Worm (Caenorhabditis elegans) whole organism, mixed stage, embryonic: ENCODE measurements around the gene R144.13.

Experiments used
- M03D4.4 ChIP-seq: sonication (generic microtip); optimal IDR thresholded peaks from 2 replicates; lab custom pipeline; 2017; ENCODE audit warnings: mild to moderate bottlenecking, missing genetic modification characterization, missing compliant biosample characterization
- ceh-39 ChIP-seq: fragments of 150-350 bp; optimal IDR thresholded peaks from 2 replicates; lab custom pipeline; 2014; ENCODE audit warnings: missing biosample characterization, missing genetic modification characterization
- ceh-43 ChIP-seq: fragments of 200-800 bp; sonication (Bioruptor generic); optimal IDR thresholded peaks from 2 replicates; lab custom pipeline; 2018; ENCODE audit warnings: mild to moderate bottlenecking, missing genetic modification characterization, moderate library complexity, missing compliant biosample characterization
- ceh-83 ChIP-seq: fragments of 200-800 bp; sonication (Bioruptor generic); optimal IDR thresholded peaks from 2 replicates; lab custom pipeline; 2018; ENCODE audit warnings: mild to moderate bottlenecking, missing genetic modification characterization, missing compliant biosample characterization
- ces-1 ChIP-seq: fragments of 150-350 bp; optimal IDR thresholded peaks from 2 replicates; lab custom pipeline; 2014; ENCODE audit warnings: missing biosample characterization, missing genetic modification reagents, missing genetic modification characterization
- cnd-1 ChIP-seq: fragments of 200-800 bp; sonication (Bioruptor generic); optimal IDR thresholded peaks from 2 replicates; lab custom pipeline; 2018; ENCODE audit warnings: mild to moderate bottlenecking, missing genetic modification characterization, missing compliant biosample characterization
- drap-1 ChIP-seq: fragments of 200-800 bp; sonication (Bioruptor generic); optimal IDR thresholded peaks from 3 replicates; lab custom pipeline; 2018; ENCODE audit warnings: mild to moderate bottlenecking, missing genetic modification characterization, missing compliant biosample characterization
- elt-1 ChIP-seq: sonication (generic microtip); optimal IDR thresholded peaks from 2 replicates; lab custom pipeline; 2017; ENCODE audit warnings: missing genetic modification characterization, mild to moderate bottlenecking, missing compliant biosample characterization, antibody characterized with exemption, moderate library complexity, borderline replicate concordance; ENCODE audit not compliant: insufficient read depth
- elt-3 ChIP-seq: fragments of 150-350 bp; optimal IDR thresholded peaks from 2 replicates; lab custom pipeline; 2014; ENCODE audit warnings: missing biosample characterization, missing genetic modification characterization
- flh-1 ChIP-seq: fragments of 200-800 bp; sonication (Bioruptor generic); optimal IDR thresholded peaks from 2 replicates; lab custom pipeline; 2018; ENCODE audit warnings: mild to moderate bottlenecking, missing genetic modification characterization, moderate library complexity, missing compliant biosample characterization
- ham-2 ChIP-seq: fragments of 200-800 bp; sonication (Bioruptor generic); optimal IDR thresholded peaks from 2 replicates; lab custom pipeline; 2018; ENCODE audit warnings: mild to moderate bottlenecking, missing genetic modification characterization, missing compliant biosample characterization
- lin-13 ChIP-seq: fragments of 150-350 bp; optimal IDR thresholded peaks from 2 replicates; lab custom pipeline; 2014; ENCODE audit warnings: missing biosample characterization, missing genetic modification characterization
- lin-32 ChIP-seq: fragments of 200-800 bp; sonication (Bioruptor generic); optimal IDR thresholded peaks from 2 replicates; lab custom pipeline; 2018; ENCODE audit warnings: mild to moderate bottlenecking, missing genetic modification characterization, missing compliant biosample characterization
- lsy-2 ChIP-seq: fragments of 150-350 bp; optimal IDR thresholded peaks from 2 replicates; lab custom pipeline; 2014; ENCODE audit warnings: missing biosample characterization, missing genetic modification characterization
- mab-5 ChIP-seq: fragments of 150-350 bp; optimal IDR thresholded peaks from 2 replicates; lab custom pipeline; 2014; ENCODE audit warnings: missing biosample characterization, missing genetic modification characterization
- mep-1 ChIP-seq: fragments of 150-350 bp; optimal IDR thresholded peaks from 2 replicates; lab custom pipeline; 2017; ENCODE audit warnings: missing biosample characterization, missing genetic modification reagents, missing genetic modification characterization, inconsistent platforms
- mls-2 ChIP-seq: sonication (generic microtip); optimal IDR thresholded peaks from 2 replicates; lab custom pipeline; 2016; ENCODE audit warnings: mild to moderate bottlenecking, missing genetic modification characterization, moderate library complexity, missing compliant biosample characterization
- nhr-12 ChIP-seq: fragments of 150-350 bp; optimal IDR thresholded peaks from 2 replicates; lab custom pipeline; 2014; ENCODE audit warnings: missing biosample characterization, missing genetic modification characterization
- nhr-2 ChIP-seq: fragments of 150-350 bp; optimal IDR thresholded peaks from 2 replicates; lab custom pipeline; 2014; ENCODE audit warnings: missing biosample characterization, missing genetic modification characterization
- nhr-237 ChIP-seq: fragments of 150-350 bp; optimal IDR thresholded peaks from 2 replicates; lab custom pipeline; 2014; ENCODE audit warnings: missing biosample characterization, missing genetic modification characterization
- nhr-28 ChIP-seq: fragments of 150-350 bp; optimal IDR thresholded peaks from 2 replicates; lab custom pipeline; 2014; ENCODE audit warnings: missing biosample characterization, missing genetic modification characterization
- nhr-76 ChIP-seq: sonication (generic microtip); optimal IDR thresholded peaks from 2 replicates; lab custom pipeline; 2017; ENCODE audit warnings: missing biosample characterization, missing genetic modification characterization
- pha-4 ChIP-seq: fragments of 150-350 bp; optimal IDR thresholded peaks from 2 replicates; lab custom pipeline; 2018; ENCODE audit warnings: missing biosample characterization, missing genetic modification reagents, missing genetic modification characterization
- sem-2 ChIP-seq: fragments of 200-800 bp; sonication (Bioruptor generic); optimal IDR thresholded peaks from 2 replicates; lab custom pipeline; 2018; ENCODE audit warnings: mild to moderate bottlenecking, missing genetic modification characterization, missing compliant biosample characterization
- snpc-4 ChIP-seq: fragments of 150-350 bp; optimal IDR thresholded peaks from 2 replicates; lab custom pipeline; 2014; ENCODE audit warnings: missing biosample characterization, missing genetic modification characterization
- sptf-1 ChIP-seq: sonication (generic microtip); optimal IDR thresholded peaks from 2 replicates; lab custom pipeline; 2017; ENCODE audit warnings: mild to moderate bottlenecking, missing genetic modification characterization, moderate library complexity, missing compliant biosample characterization
- tbx-8 ChIP-seq: fragments of 200-800 bp; sonication (Bioruptor generic); optimal IDR thresholded peaks from 2 replicates; lab custom pipeline; 2018; ENCODE audit warnings: mild to moderate bottlenecking, missing genetic modification characterization, moderate library complexity, missing compliant biosample characterization
- unc-120 ChIP-seq: sonication (generic microtip); optimal IDR thresholded peaks from 2 replicates; lab custom pipeline; 2017; ENCODE audit warnings: missing genetic modification characterization, missing compliant biosample characterization; ENCODE audit not compliant: poor library complexity, severe bottlenecking
- unc-39 ChIP-seq: fragments of 150-350 bp; optimal IDR thresholded peaks from 2 replicates; lab custom pipeline; 2014; ENCODE audit warnings: missing biosample characterization, missing genetic modification characterization
- unc-62 ChIP-seq: fragments of 150-350 bp; optimal IDR thresholded peaks from 2 replicates; lab custom pipeline; 2014; ENCODE audit warnings: missing biosample characterization, missing genetic modification reagents, missing genetic modification characterization
- zip-8 ChIP-seq: fragments of 150-350 bp; optimal IDR thresholded peaks from 2 replicates; lab custom pipeline; 2014; ENCODE audit warnings: missing biosample characterization, missing genetic modification characterization
- ztf-11 ChIP-seq: fragments of 150-350 bp; optimal IDR thresholded peaks from 2 replicates; lab custom pipeline; 2014; ENCODE audit warnings: missing biosample characterization, missing genetic modification characterization

The R144.13 gene

ce11 chrIII:4998956-4999425, 24.1 kb upstream of the R144.13 start, which contains the start of gene smcr-8:
Gene smcr-8 (plus strand): TSS chrIII:4999375.
- TF ChIP-seq drap-1 (GFP tag; lab: Kevin White, UChicago), result no peak
- TF ChIP-seq nhr-12, result no peak
- no peak for TF ChIP-seq sem-2 (GFP tag; lab: Kevin White, UChicago)
- TF ChIP-seq ztf-11 (tag; lab: Kevin White, UChicago), result no peak
- no peak for TF ChIP-seq nhr-237 (tag; lab: Kevin White, UChicago)
- no peak for TF ChIP-seq nhr-28 (tag; lab: Kevin White, UChicago)
- TF ChIP-seq ces-1 (GFP tag; lab: Kevin White, UChicago), result no peak
- TF ChIP-seq unc-39 (tag; lab: Kevin White, UChicago), result no peak
- no peak for TF ChIP-seq mls-2 (tag; lab: Kevin White, UChicago)
- TF ChIP-seq mab-5, result no peak
- TF ChIP-seq cnd-1 (tag; lab: Kevin White, UChicago), result no peak
- TF ChIP-seq lsy-2, result no peak
- no peak for TF ChIP-seq zip-8 (tag; lab: Kevin White, UChicago)
- TF ChIP-seq sptf-1, result no peak
- TF ChIP-seq elt-1 (tag; lab: Kevin White, UChicago), result no peak
- no peak for TF ChIP-seq nhr-76

ce11 chrIII:5002231-5002630, 20.8 kb upstream of the R144.13 start, which contains the start of gene R144.10:
Gene R144.10 (minus strand): TSS chrIII:5002331.
- no peak for TF ChIP-seq ceh-39 (tag; lab: Kevin White, UChicago)
- TF ChIP-seq, all 35 proteins: peak for 0

- TF ChIP-seq zip-8 (tag; lab: Kevin White, UChicago) (no peak), lin-13 (tag; lab: Kevin White, UChicago) (no peak), drap-1 (GFP tag; lab: Kevin White, UChicago) (no peak), nhr-237 (tag; lab: Kevin White, UChicago) (no peak), cnd-1 (tag; lab: Kevin White, UChicago) (no peak), M03D4.4 (no peak), flh-1 (GFP tag; lab: Kevin White, UChicago) (no peak), mep-1 (tag; lab: Kevin White, UChicago) (no peak), unc-120 (no peak), ham-2 (GFP tag; lab: Kevin White, UChicago) (no peak), sptf-1 (no peak), ceh-39 (tag; lab: Kevin White, UChicago) (no peak), mab-5 (no peak), nhr-12 (no peak), ceh-83 (no peak), mls-2 (tag; lab: Kevin White, UChicago) (no peak), snpc-4 (tag; lab: Kevin White, UChicago) (no peak)
These were observed 18.4 kb upstream of the R144.13 start, which contains the start of gene R144.6 for ce11 chrIII:5004621-5005020. Gene R144.6 (minus strand): TSS chrIII:5004721.

ce11 chrIII:5006881-5007280, 16.2 kb upstream of the R144.13 start, which contains the start of gene R144.12:
Gene R144.12 (minus strand): TSS chrIII:5006981.
- no peak for TF ChIP-seq nhr-76
- TF ChIP-seq ceh-39 (tag; lab: Kevin White, UChicago), result no peak
- TF ChIP-seq zip-8 (tag; lab: Kevin White, UChicago), result no peak
- TF ChIP-seq elt-3 (tag; lab: Kevin White, UChicago), result no peak
- no peak for TF ChIP-seq ztf-11 (tag; lab: Kevin White, UChicago)

- TF ChIP-seq snpc-4 (tag; lab: Kevin White, UChicago) (no peak), M03D4.4 (no peak), lin-13 (tag; lab: Kevin White, UChicago) (no peak), nhr-237 (tag; lab: Kevin White, UChicago) (no peak), nhr-2 (no peak), lin-32 (GFP tag; lab: Kevin White, UChicago) (no peak), tbx-8 (GFP tag; lab: Kevin White, UChicago) (no peak), ces-1 (GFP tag; lab: Kevin White, UChicago) (no peak), nhr-76 (no peak), ceh-43 (no peak), nhr-12 (no peak), elt-3 (tag; lab: Kevin White, UChicago) (no peak), cnd-1 (tag; lab: Kevin White, UChicago) (no peak), pha-4 (tag; lab: Kevin White, UChicago) (no peak), flh-1 (GFP tag; lab: Kevin White, UChicago) (no peak), mep-1 (tag; lab: Kevin White, UChicago) (no peak), ztf-11 (tag; lab: Kevin White, UChicago) (no peak), nhr-28 (tag; lab: Kevin White, UChicago) (no peak), unc-62 (no peak)
These were observed 14.3 kb upstream of the R144.13 start, which contains the start of gene R144.11 for ce11 chrIII:5008730-5009129. Gene R144.11 (minus strand): TSS chrIII:5008830.
